Fruit fly (Drosophila melanogaster) whole organism, embryonic: ENCODE measurements around the gene GlyRS.

Source experiments
- Ada2b ChIP-seq: fragments of 200-800 bp; sonication (Bioruptor generic); IDR thresholded peaks from 2 replicates; pipeline ENCODE4 v1.3.6; 2022; ENCODE audit warnings: missing biosample characterization, missing genetic modification characterization
- Blimp-1 ChIP-seq: fragments of 200-800 bp; sonication (Bioruptor generic); optimal IDR thresholded peaks from 3 replicates; lab custom pipeline; 2018; ENCODE audit warnings: missing biosample characterization, missing genetic modification characterization, mild to moderate bottlenecking, moderate library complexity, missing genetic modification reagents
- CG10274 ChIP-seq: fragments of 200-800 bp; sonication (Bioruptor generic); optimal IDR thresholded peaks from 3 replicates; lab custom pipeline; 2017; ENCODE audit warnings: missing biosample characterization, mild to moderate bottlenecking, missing genetic modification characterization
- CG13424 ChIP-seq: fragments of 200-800 bp; sonication (Bioruptor generic); optimal IDR thresholded peaks from 2 replicates; lab custom pipeline; 2019; ENCODE audit warnings: missing biosample characterization, mild to moderate bottlenecking, missing genetic modification characterization, moderate library complexity
- CG14050 ChIP-seq: fragments of 200-800 bp; sonication (Bioruptor generic); IDR thresholded peaks from 3 replicates; pipeline ENCODE4 v1.3.6; 2022; ENCODE audit warnings: missing biosample characterization, missing genetic modification characterization
- CG15479 ChIP-seq: fragments of 200-800 bp; sonication (Bioruptor generic); optimal IDR thresholded peaks from 3 replicates; lab custom pipeline; 2019; ENCODE audit warnings: missing biosample characterization, mild to moderate bottlenecking, missing genetic modification characterization, moderate library complexity
- CG16779 ChIP-seq: fragments of 200-800 bp; sonication (Bioruptor generic); IDR thresholded peaks from 2 replicates; pipeline ENCODE4 v1.3.6; 2022; ENCODE audit warnings: missing biosample characterization, missing genetic modification characterization
- CG2875 ChIP-seq: fragments of 200-800 bp; sonication (Bioruptor generic); optimal IDR thresholded peaks from 2 replicates; lab custom pipeline; 2017; ENCODE audit warnings: missing biosample characterization, mild to moderate bottlenecking, missing genetic modification characterization, missing genetic modification reagents
- CG30403 ChIP-seq: fragments of 200-800 bp; sonication (Bioruptor generic); optimal IDR thresholded peaks from 3 replicates; lab custom pipeline; 2016; ENCODE audit warnings: missing biosample characterization, missing genetic modification characterization
- CG33213 ChIP-seq: fragments of 200-800 bp; sonication (Bioruptor generic); optimal IDR thresholded peaks from 3 replicates; lab custom pipeline; 2016; ENCODE audit warnings: missing biosample characterization, missing genetic modification characterization
- CG3847 ChIP-seq: fragments of 200-800 bp; sonication (Bioruptor generic); IDR thresholded peaks from 2 replicates; pipeline ENCODE4 v1.3.6; 2022; ENCODE audit warnings: missing biosample characterization, missing genetic modification characterization
- CG4360 ChIP-seq: fragments of 200-800 bp; sonication (Bioruptor generic); IDR thresholded peaks from 2 replicates; pipeline ENCODE4 v1.3.6; 2022; ENCODE audit warnings: missing biosample characterization, missing genetic modification characterization
- CG5953 ChIP-seq: fragments of 200-800 bp; sonication (Bioruptor generic); IDR thresholded peaks from 2 replicates; pipeline ENCODE4 v1.3.6; 2022; ENCODE audit warnings: missing biosample characterization, missing genetic modification characterization
- CG7271 ChIP-seq: fragments of 200-800 bp; sonication (Bioruptor generic); optimal IDR thresholded peaks from 2 replicates; lab custom pipeline; 2018; ENCODE audit warnings: missing biosample characterization, mild to moderate bottlenecking, missing genetic modification characterization, moderate library complexity
- CG7987 ChIP-seq: fragments of 200-800 bp; sonication (Bioruptor generic); optimal IDR thresholded peaks from 2 replicates; lab custom pipeline; 2018; ENCODE audit warnings: missing biosample characterization, mild to moderate bottlenecking, missing genetic modification characterization, moderate library complexity
- CG8089 ChIP-seq: fragments of 200-800 bp; sonication (Bioruptor generic); optimal IDR thresholded peaks from 3 replicates; lab custom pipeline; 2016; ENCODE audit warnings: missing biosample characterization, missing genetic modification characterization
- CG8765 ChIP-seq: fragments of 200-800 bp; sonication (Bioruptor generic); IDR thresholded peaks from 2 replicates; pipeline ENCODE4 v1.3.6; 2022; ENCODE audit warnings: missing biosample characterization, missing genetic modification characterization
- CG9727 ChIP-seq: fragments of 200-800 bp; sonication (Bioruptor generic); optimal IDR thresholded peaks from 3 replicates; lab custom pipeline; 2017; ENCODE audit warnings: missing biosample characterization, mild to moderate bottlenecking, missing genetic modification characterization
- Dip3 ChIP-seq: fragments of 200-800 bp; sonication (Bioruptor generic); optimal IDR thresholded peaks from 3 replicates; lab custom pipeline; 2016; ENCODE audit warnings: missing biosample characterization, missing genetic modification characterization
- Gsc ChIP-seq: fragments of 200-800 bp; sonication (Bioruptor generic); IDR thresholded peaks from 2 replicates; pipeline ENCODE4 v1.3.6; 2022; ENCODE audit warnings: missing biosample characterization, missing genetic modification characterization
- H2.0 ChIP-seq: fragments of 200-800 bp; sonication (Bioruptor generic); IDR thresholded peaks from 2 replicates; pipeline ENCODE4 v1.3.6; 2022; ENCODE audit warnings: missing biosample characterization, missing genetic modification characterization
- HLH3B ChIP-seq: fragments of 200-800 bp; sonication (Bioruptor generic); IDR thresholded peaks from 2 replicates; pipeline ENCODE4 v1.3.6; 2022; ENCODE audit warnings: missing biosample characterization, missing genetic modification characterization
- HmgZ ChIP-seq: fragments of 200-800 bp; sonication (Bioruptor generic); optimal IDR thresholded peaks from 2 replicates; lab custom pipeline; 2018; ENCODE audit warnings: missing biosample characterization, mild to moderate bottlenecking, missing genetic modification characterization
- Hmx ChIP-seq: fragments of 200-800 bp; sonication (Bioruptor generic); optimal IDR thresholded peaks from 2 replicates; lab custom pipeline; 2016; ENCODE audit warnings: missing biosample characterization, missing genetic modification characterization
- Med ChIP-seq: fragments of 200-800 bp; sonication (Bioruptor generic); peaks from one replicate; lab custom pipeline; 2016; ENCODE audit warnings: missing biosample characterization, missing genetic modification characterization, mild to moderate bottlenecking, inconsistent platforms, moderate library complexity
- Mes4 ChIP-seq: fragments of 200-800 bp; sonication (Bioruptor generic); optimal IDR thresholded peaks from 2 replicates; lab custom pipeline; 2016; ENCODE audit warnings: missing biosample characterization, missing genetic modification characterization
- Neu2 ChIP-seq: fragments of 200-800 bp; sonication (Bioruptor generic); optimal IDR thresholded peaks from 3 replicates; lab custom pipeline; 2016; ENCODE audit warnings: missing biosample characterization, missing genetic modification characterization, borderline replicate concordance
- Optix ChIP-seq: fragments of 200-800 bp; sonication (Bioruptor generic); IDR thresholded peaks from 3 replicates; pipeline ENCODE4 v1.3.6; 2022; ENCODE audit warnings: missing biosample characterization, missing genetic modification characterization
- Six4 ChIP-seq: fragments of 200-800 bp; sonication (Bioruptor generic); optimal IDR thresholded peaks from 2 replicates; lab custom pipeline; 2016; ENCODE audit warnings: missing biosample characterization, missing genetic modification characterization
- Sry-β ChIP-seq: fragments of 200-800 bp; sonication (Bioruptor generic); optimal IDR thresholded peaks from 2 replicates; lab custom pipeline; 2018; ENCODE audit warnings: missing biosample characterization, mild to moderate bottlenecking, missing genetic modification characterization, moderate library complexity
- Stat92E ChIP-seq, 3 experiments: fragments of >200 bp in 2 of 3; fragments of 200-800 bp in 1 of 3; sonication (Bioruptor generic) in 1 of 3; optimal IDR thresholded peaks; 2 replicates each; lab custom pipeline; 2017 to 2019; ENCODE audit warnings: missing biosample characterization in 3 of 3, missing genetic modification characterization in 3 of 3, mild to moderate bottlenecking in 1 of 3, moderate library complexity in 1 of 3
- Taf1 ChIP-seq: fragments of 200-800 bp; sonication (Bioruptor generic); IDR thresholded peaks from 2 replicates; pipeline ENCODE4 v1.3.6; 2022; ENCODE audit warnings: missing biosample characterization, missing genetic modification characterization
- Tbp ChIP-seq: fragments of >200 bp; optimal IDR thresholded peaks from 2 replicates; lab custom pipeline; 2018; ENCODE audit warnings: missing biosample characterization, missing genetic modification characterization
- ara ChIP-seq: fragments of 200-800 bp; sonication (Bioruptor generic); IDR thresholded peaks from 2 replicates; pipeline ENCODE4 v1.3.6; 2022; ENCODE audit warnings: missing biosample characterization, missing genetic modification characterization
- bcd ChIP-seq: fragments of 200-800 bp; sonication (Bioruptor generic); optimal IDR thresholded peaks from 2 replicates; lab custom pipeline; 2017; ENCODE audit warnings: missing biosample characterization, mild to moderate bottlenecking, missing genetic modification characterization
- br ChIP-seq: fragments of >200 bp; optimal IDR thresholded peaks from 2 replicates; lab custom pipeline; 2017
- chinmo ChIP-seq: fragments of 200-800 bp; sonication (Bioruptor generic); IDR thresholded peaks from 4 replicates; pipeline ENCODE4 v1.3.6; 2022; ENCODE audit warnings: missing biosample characterization, missing genetic modification characterization; ENCODE audit not compliant: partially characterized antibody
- ewg ChIP-seq: fragments of 200-800 bp; sonication (Bioruptor generic); optimal IDR thresholded peaks from 3 replicates; lab custom pipeline; 2017; ENCODE audit warnings: mild to moderate bottlenecking, missing biosample characterization, missing genetic modification reagents, missing genetic modification characterization
- fd3F ChIP-seq: fragments of 200-800 bp; sonication (Bioruptor generic); optimal IDR thresholded peaks from 2 replicates; lab custom pipeline; 2018; ENCODE audit warnings: missing biosample characterization, mild to moderate bottlenecking, missing genetic modification characterization, moderate library complexity
- fru ChIP-seq: fragments of >200 bp; optimal IDR thresholded peaks from 2 replicates; lab custom pipeline; 2017
- jing ChIP-seq: fragments of 200-800 bp; sonication (Bioruptor generic); optimal IDR thresholded peaks from 2 replicates; lab custom pipeline; 2018; ENCODE audit warnings: missing biosample characterization, mild to moderate bottlenecking, missing genetic modification characterization
- klu ChIP-seq: fragments of 200-800 bp; sonication (Bioruptor generic); IDR thresholded peaks from 2 replicates; pipeline ENCODE4 v1.3.6; 2022; ENCODE audit warnings: missing biosample characterization, missing genetic modification characterization
- lola ChIP-seq, 3 experiments: fragments of >200 bp in 2 of 3; fragments of 200-800 bp in 1 of 3; sonication (Bioruptor generic) in 1 of 3; optimal IDR thresholded peaks; 2 replicates each; lab custom pipeline; 2017 to 2019; ENCODE audit warnings: missing biosample characterization in 3 of 3, missing genetic modification characterization in 3 of 3, mild to moderate bottlenecking in 1 of 3, moderate library complexity in 1 of 3
- nom ChIP-seq: fragments of 200-800 bp; sonication (Bioruptor generic); optimal IDR thresholded peaks from 2 replicates; lab custom pipeline; 2017; ENCODE audit warnings: missing biosample characterization, missing genetic modification characterization, mild to moderate bottlenecking, moderate library complexity, missing genetic modification reagents
- scrt ChIP-seq: fragments of 200-800 bp; sonication (Bioruptor generic); optimal IDR thresholded peaks from 2 replicates; lab custom pipeline; 2018; ENCODE audit warnings: missing biosample characterization, mild to moderate bottlenecking, missing genetic modification characterization, moderate library complexity
- tll ChIP-seq, 2 experiments: fragments of 200-800 bp in 1 of 2; fragments of >200 bp in 1 of 2; sonication (Bioruptor generic) in 1 of 2; optimal IDR thresholded peaks; 2 replicates each; lab custom pipeline; 2017 to 2019; ENCODE audit warnings: missing biosample characterization in 2 of 2, missing genetic modification characterization in 2 of 2, mild to moderate bottlenecking in 1 of 2, moderate library complexity in 1 of 2
- trem ChIP-seq: fragments of 200-800 bp; optimal IDR thresholded peaks from 3 replicates; lab custom pipeline; 2019; ENCODE audit warnings: missing biosample characterization, mild to moderate bottlenecking, missing genetic modification characterization, moderate library complexity
- ttk ChIP-seq: fragments of 200-800 bp; sonication (Bioruptor generic); IDR thresholded peaks from 2 replicates; pipeline ENCODE4 v2.1.2; 2022; ENCODE audit warnings: missing biosample characterization, missing genetic modification characterization
- wek ChIP-seq: fragments of 200-800 bp; sonication (Bioruptor generic); optimal IDR thresholded peaks from 3 replicates; lab custom pipeline; 2018; ENCODE audit warnings: missing biosample characterization, mild to moderate bottlenecking, missing genetic modification characterization, moderate library complexity

The GlyRS gene

DNA sequence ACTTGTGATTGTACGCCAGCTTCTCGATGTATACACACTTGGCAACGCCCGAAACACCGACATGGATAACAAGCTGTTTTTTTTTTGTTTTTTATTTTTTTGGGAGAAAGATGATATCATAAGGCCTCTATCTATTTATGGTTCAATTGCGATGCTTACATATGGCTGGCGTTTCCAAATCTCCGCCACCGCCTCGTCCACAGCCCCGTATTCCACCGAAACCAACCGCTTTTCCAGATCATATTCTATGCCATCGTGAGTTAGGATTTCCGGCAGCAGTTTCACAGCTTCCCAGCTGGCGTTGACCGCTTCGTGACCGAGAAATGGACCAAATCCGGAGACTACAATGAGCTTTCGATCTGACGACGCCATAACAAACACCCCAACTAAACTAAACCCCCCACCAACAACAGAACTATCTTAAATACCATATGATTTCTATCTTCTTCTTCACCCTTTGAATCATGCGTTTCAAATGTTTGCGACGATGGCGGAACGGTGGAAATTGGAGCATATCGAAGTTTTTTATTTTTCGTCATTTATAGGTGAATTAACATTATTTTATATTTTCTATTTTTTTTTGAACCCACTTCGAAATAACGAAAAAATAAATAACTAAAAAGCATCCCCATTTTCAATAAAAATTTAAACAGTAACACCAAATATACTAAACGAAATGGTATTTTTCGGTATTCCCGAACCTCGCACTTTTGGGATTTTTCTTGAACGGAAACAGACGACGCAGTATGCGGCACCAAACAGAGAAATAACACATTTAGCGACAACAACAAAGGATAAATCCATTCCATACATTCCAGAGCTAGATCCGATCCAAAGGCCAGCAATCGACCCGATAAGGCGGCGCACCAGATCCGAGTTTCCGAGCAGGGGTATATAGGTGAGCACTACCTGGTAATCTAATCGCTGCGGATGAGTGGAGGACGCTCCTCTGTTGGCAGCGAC is 49.0 kb downstream of the GlyRS start, which contains the start of the genes CG32147 and Pex3 (continued):
- TF ChIP-seq fd3F (GFP tag; lab: Kevin White, UChicago) (no peak), CG10274 (no peak), br (lab: Kevin White, UChicago) (no peak), CG14050 (no peak), CG7271 (tag; lab: Kevin White, UChicago) (no peak), scrt (GFP tag; lab: Kevin White, UChicago) (no peak), Hmx (GFP tag; lab: Kevin White, UChicago) (no peak), trem (tag; lab: Kevin White, UChicago) (peak; percentile 66), ttk (GFP tag; lab: Robert Waterston, UW) (no peak), CG7987 (GFP tag; lab: Kevin White, UChicago) (no peak), Sry-β (no peak), bcd (GFP tag; lab: Kevin White, UChicago) (no peak), CG16779 (GFP tag; lab: Robert Waterston, UW) (no peak), CG8765 (no peak), Med (GFP tag; lab: Kevin White, UChicago) (peak; percentile 80), Mes4 (GFP tag; lab: Kevin White, UChicago) (no peak), klu (GFP tag; lab: Robert Waterston, UW) (no peak), Gsc (GFP tag; lab: Robert Waterston, UW) (no peak), CG15479 (GFP tag; lab: Kevin White, UChicago) (no peak), CG4360 (GFP tag; lab: Robert Waterston, UW) (peak; percentile 77), HmgZ (tag; lab: Kevin White, UChicago) (peak; percentile 1), CG13424 (tag; lab: Kevin White, UChicago) (no peak), CG2875 (GFP tag; lab: Kevin White, UChicago) (peak; percentile 2), Six4 (no peak), ewg (GFP tag; lab: Kevin White, UChicago) (peak; percentile 4), CG3847 (GFP tag; lab: Robert Waterston, UW) (no peak), tll (GFP tag; optimal IDR thresholded peaks at IDR 0.05; lab: Kevin White, UChicago) (no peak), HLH3B (GFP tag; lab: Robert Waterston, UW) (no peak), Optix (GFP tag; lab: Robert Waterston, UW) (no peak), Ada2b (GFP tag; lab: Robert Waterston, UW) (no peak), H2.0 (GFP tag; lab: Robert Waterston, UW) (no peak), CG8089 (GFP tag; lab: Kevin White, UChicago) (no peak), jing (GFP tag; lab: Kevin White, UChicago) (no peak), Dip3 (GFP tag; lab: Kevin White, UChicago) (no peak), CG9727 (GFP tag; lab: Kevin White, UChicago) (peak; percentile 3), nom (GFP tag; lab: Kevin White, UChicago) (peak; percentile 17), ara (GFP tag; lab: Robert Waterston, UW) (no peak), fru (no peak), CG30403 (GFP tag; lab: Kevin White, UChicago) (no peak), Taf1 (GFP tag; lab: Robert Waterston, UW) (no peak), Stat92E (GFP tag; optimal IDR thresholded peaks at IDR 0.05; lab: Kevin White, UChicago) (peak in 1 of 3 experiments; percentile 39), CG5953 (GFP tag; lab: Robert Waterston, UW) (no peak), wek (GFP tag; lab: Kevin White, UChicago) (no peak), Blimp-1 (GFP tag; lab: Kevin White, UChicago) (no peak), CG33213 (GFP tag; lab: Kevin White, UChicago) (no peak), chinmo (GFP tag; lab: Robert Waterston, UW) (0 out of 4 replicates have a peak, but pooled peaks have one; percentile 26), Tbp (no peak), Neu2 (no peak), lola (GFP tag; optimal IDR thresholded peaks at IDR 0.05; lab: Kevin White, UChicago) (peak in 1 of 3 experiments; percentile 9)
